Worm (Caenorhabditis elegans): ENCODE results near the gene C28H8.7.

ce11 chrIII:5864270-5864669 lies 22.5 kb downstream of the C28H8.7 start, which contains the start of gene rabn-5:
- TF ChIP-seq dao-5 (tag; optimal IDR thresholded peaks at IDR 0.05) (no peak), W03F9.2 (tag; optimal IDR thresholded peaks at IDR 0.05) (no peak)

Data from whole organism, L4/young adult.